Fruit fly (Drosophila melanogaster) Kc167 (cell line): ENCODE results near the gene CG31609.

Source experiments
- Myc ChIP-seq: fragments of >200 bp; optimal IDR thresholded peaks from 2 replicates; lab custom pipeline; 2017; ENCODE audit warnings: missing external identifiers
- Sin3A ChIP-seq: fragments of >200 bp; optimal IDR thresholded peaks from 2 replicates; lab custom pipeline; 2018; ENCODE audit warnings: missing external identifiers
- h ChIP-seq: fragments of >200 bp; optimal IDR thresholded peaks from 3 replicates; lab custom pipeline; 2018; ENCODE audit warnings: missing external identifiers
- insv ChIP-seq: fragments of >200 bp; optimal IDR thresholded peaks from 3 replicates; lab custom pipeline; 2018; ENCODE audit warnings: missing external identifiers
- psq ChIP-seq: fragments of >200 bp; optimal IDR thresholded peaks from 2 replicates; lab custom pipeline; 2017; ENCODE audit warnings: missing external identifiers
- ttk ChIP-seq: sonication (Bioruptor generic); optimal IDR thresholded peaks from 2 replicates; lab custom pipeline; 2017; ENCODE audit warnings: missing external identifiers

The CG31609 gene

dm6 chr2L:9097263-9097662, at the start of gene CG31609:
Gene CG31609 (plus strand): TSS chr2L:9097563.
- TF ChIP-seq h (lab: Kevin White, UChicago) (no peak), psq (lab: Kevin White, UChicago) (no peak)

dm6 chr2L:9067124-9067523, 30.2 kb upstream of the CG31609 start:
- TF ChIP-seq Sin3A: no peak
- no peak for TF ChIP-seq h (lab: Kevin White, UChicago)

dm6 chr2L:9071094-9071612, 26.2 kb upstream of the CG31609 start, which contains the start of gene DIP-zeta:
Gene DIP-zeta (minus strand): TSS chr2L:9071164.
- TF ChIP-seq Sin3A (no peak), ttk (lab: Kevin White, UChicago) (no peak), insv (lab: Kevin White, UChicago) (no peak), h (lab: Kevin White, UChicago) (no peak), Myc (lab: Kevin White, UChicago) (no peak), psq (lab: Kevin White, UChicago) (no peak)

- TF ChIP-seq Sin3A (no peak), ttk (lab: Kevin White, UChicago) (no peak), h (lab: Kevin White, UChicago) (no peak), Myc (lab: Kevin White, UChicago) (no peak), psq (lab: Kevin White, UChicago) (no peak), insv (lab: Kevin White, UChicago) (no peak)
Measured at dm6 chr2L:9076821-9077220, 20.5 kb upstream of the CG31609 start, which contains the start of gene CG12439. Gene CG12439 (plus strand): TSS chr2L:9077121.

dm6 chr2L:9082750-9083149, 14.6 kb upstream of the CG31609 start:
- no peak for TF ChIP-seq ttk (lab: Kevin White, UChicago)
- TF ChIP-seq Myc (lab: Kevin White, UChicago): no peak
- no peak for TF ChIP-seq Sin3A
- TF ChIP-seq psq (lab: Kevin White, UChicago): no peak
- no peak for TF ChIP-seq insv (lab: Kevin White, UChicago)
- TF ChIP-seq h (lab: Kevin White, UChicago): no peak

- TF ChIP-seq Sin3A (no peak), insv (lab: Kevin White, UChicago) (no peak), h (lab: Kevin White, UChicago) (no peak), psq (lab: Kevin White, UChicago) (no peak), ttk (lab: Kevin White, UChicago) (no peak), Myc (lab: Kevin White, UChicago) (no peak)
Measured at dm6 chr2L:9083807-9084206, 13.6 kb upstream of the CG31609 start, which contains the start of gene Toll-4. Gene Toll-4 (plus strand): TSS chr2L:9084107.

- no peak for TF ChIP-seq Myc (lab: Kevin White, UChicago)
- no peak for TF ChIP-seq psq (lab: Kevin White, UChicago)
- TF ChIP-seq ttk (lab: Kevin White, UChicago): no peak
- no peak for TF ChIP-seq Sin3A
- no peak for TF ChIP-seq h (lab: Kevin White, UChicago)
- no peak for TF ChIP-seq insv (lab: Kevin White, UChicago)
Measured at dm6 chr2L:9089543-9090088, 7.7 kb upstream of the CG31609 start.

dm6 chr2L:9111514-9111913, 14.2 kb downstream of the CG31609 start, which contains the start of gene Or30a:
Gene Or30a (plus strand): TSS chr2L:9111814.
- TF ChIP-seq Myc (lab: Kevin White, UChicago) (no peak), Sin3A (no peak), h (lab: Kevin White, UChicago) (no peak), insv (lab: Kevin White, UChicago) (no peak), psq (lab: Kevin White, UChicago) (no peak), ttk (lab: Kevin White, UChicago) (no peak)

dm6 chr2L:9120475-9121309, 23.3 kb downstream of the CG31609 start:
- TF ChIP-seq Myc (lab: Kevin White, UChicago) (no peak), ttk (lab: Kevin White, UChicago) (no peak), h (lab: Kevin White, UChicago) (no peak), psq (lab: Kevin White, UChicago) (no peak), insv (lab: Kevin White, UChicago) (no peak), Sin3A (no peak)

- no peak for TF ChIP-seq h (lab: Kevin White, UChicago)
- no peak for TF ChIP-seq ttk (lab: Kevin White, UChicago)
- no peak for TF ChIP-seq Myc (lab: Kevin White, UChicago)
- TF ChIP-seq Sin3A: no peak
- no peak for TF ChIP-seq insv (lab: Kevin White, UChicago)
- TF ChIP-seq psq (lab: Kevin White, UChicago): no peak
Measured at dm6 chr2L:9122371-9122770, 25.0 kb downstream of the CG31609 start.

- TF ChIP-seq Sin3A (no peak), Myc (lab: Kevin White, UChicago) (no peak), ttk (lab: Kevin White, UChicago) (no peak), h (lab: Kevin White, UChicago) (no peak), insv (lab: Kevin White, UChicago) (no peak), psq (lab: Kevin White, UChicago) (no peak)
Measured at dm6 chr2L:9123707-9124106, 26.3 kb downstream of the CG31609 start.

- TF ChIP-seq insv (lab: Kevin White, UChicago) (no peak), Sin3A (no peak), Myc (lab: Kevin White, UChicago) (no peak), psq (lab: Kevin White, UChicago) (no peak), ttk (lab: Kevin White, UChicago) (no peak), h (lab: Kevin White, UChicago) (no peak)
Measured at dm6 chr2L:9124448-9124847, 27.1 kb downstream of the CG31609 start.
